Worm (Caenorhabditis elegans) whole organism, L1 larva: Measurements from ENCODE around the gene mrpl-16.
A peak's percentile ranks its signal among the peaks of the same experiment; 100 is the strongest.

ENCODE experiments used
- F16B12.6 ChIP-seq: fragments of 150-350 bp; optimal IDR thresholded peaks from 2 replicates; lab custom pipeline; 2014; ENCODE audit warnings: missing biosample characterization, missing genetic modification characterization
- ceh-82 ChIP-seq, 3 experiments: fragments of 150-350 bp in 1 of 3; sonication (generic microtip) in 2 of 3; optimal IDR thresholded peaks; 2 replicates each; lab custom pipeline; 2014 to 2017; ENCODE audit warnings: missing biosample characterization in 3 of 3, missing genetic modification characterization in 3 of 3
- dpl-1 ChIP-seq, 3 experiments: fragments of 150-350 bp in 2 of 3; sonication (generic microtip) in 1 of 3; optimal IDR thresholded peaks; 2 replicates each; lab custom pipeline; 2014 to 2017; ENCODE audit warnings: missing biosample characterization in 3 of 3, missing genetic modification characterization in 3 of 3, missing genetic modification reagents in 3 of 3
- efl-1 ChIP-seq, 4 experiments: fragments of 150-350 bp; optimal IDR thresholded peaks in 3 of 4; peaks in 1 of 4; 1 replicate in 1 of 4; 2 replicates in 3 of 4; lab custom pipeline; 2014; ENCODE audit warnings: missing biosample characterization in 2 of 4, missing genetic modification characterization in 2 of 4, missing genetic modification reagents in 2 of 4
- efl-3 ChIP-seq: fragments of 200-800 bp; sonication (Bioruptor generic); optimal IDR thresholded peaks from 2 replicates; lab custom pipeline; 2018; ENCODE audit warnings: mild to moderate bottlenecking, missing genetic modification characterization, missing compliant biosample characterization
- fkh-8 ChIP-seq: sonication (generic microtip); optimal IDR thresholded peaks from 2 replicates; lab custom pipeline; 2016; ENCODE audit warnings: mild to moderate bottlenecking, missing genetic modification characterization, missing compliant biosample characterization
- lin-39 ChIP-seq: fragments of 150-350 bp; optimal IDR thresholded peaks from 2 replicates; lab custom pipeline; 2014; ENCODE audit warnings: missing biosample characterization, missing genetic modification reagents, missing genetic modification characterization
- mep-1 ChIP-seq: fragments of 150-350 bp; optimal IDR thresholded peaks from 2 replicates; lab custom pipeline; 2014; ENCODE audit warnings: missing biosample characterization, missing genetic modification characterization
- nhr-12 ChIP-seq: sonication (generic microtip); optimal IDR thresholded peaks from 2 replicates; lab custom pipeline; 2017; ENCODE audit warnings: missing biosample characterization, missing genetic modification characterization
- nhr-77 ChIP-seq: fragments of 150-350 bp; optimal IDR thresholded peaks from 2 replicates; lab custom pipeline; 2014; ENCODE audit warnings: missing biosample characterization, missing genetic modification characterization
- snpc-4 ChIP-seq: fragments of 150-350 bp; optimal IDR thresholded peaks from 2 replicates; lab custom pipeline; 2014; ENCODE audit warnings: missing biosample characterization, missing genetic modification characterization
- snu-23 ChIP-seq: sonication (generic microtip); optimal IDR thresholded peaks from 2 replicates; lab custom pipeline; 2016; ENCODE audit warnings: missing genetic modification characterization, missing compliant biosample characterization
- zag-1 ChIP-seq: fragments of 150-350 bp; optimal IDR thresholded peaks from 2 replicates; lab custom pipeline; 2014; ENCODE audit warnings: missing biosample characterization, missing genetic modification characterization
- ztf-11 ChIP-seq, 2 experiments: sonication (generic microtip); optimal IDR thresholded peaks; 2 replicates each; lab custom pipeline; 2016 to 2017; ENCODE audit warnings: missing genetic modification characterization in 2 of 2, missing biosample characterization in 1 of 2, missing compliant biosample characterization in 1 of 2

DNA sequence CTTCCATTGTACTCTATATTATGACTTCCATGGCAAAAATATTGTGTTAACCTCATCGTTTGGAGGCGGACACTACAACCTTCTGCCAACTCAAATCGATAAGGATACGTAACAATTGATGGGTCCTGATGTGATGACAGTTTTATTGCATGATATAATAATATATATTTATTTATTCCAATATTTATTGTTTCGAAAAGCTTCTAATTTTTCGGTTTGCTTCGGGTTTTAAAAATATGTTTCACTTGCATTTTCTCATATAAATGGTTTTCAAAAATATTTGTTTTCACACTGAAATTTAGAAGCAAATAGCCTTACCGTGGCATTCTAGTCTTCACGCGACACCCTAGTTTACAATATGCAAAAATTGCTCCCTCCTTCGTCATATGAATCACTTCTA, 2.5 kb downstream of the mrpl-16 start, which contains the start of gene T04A8.13:
- no peak for TF ChIP-seq fkh-8 (tag; lab: Kevin White, UChicago)
- no peak for TF ChIP-seq snu-23 (GFP tag; lab: Kevin White, UChicago)
- no peak for TF ChIP-seq dpl-1 (GFP tag; optimal IDR thresholded peaks at IDR 0.05; lab: Kevin White, UChicago)
- no peak for TF ChIP-seq zag-1 (tag; lab: Kevin White, UChicago)
- TF ChIP-seq efl-1 (optimal IDR thresholded peaks at IDR 0.05; lab: Kevin White, UChicago) = no peak
- TF ChIP-seq efl-1 (GFP tag; optimal IDR thresholded peaks at IDR 0.05 in 1 of 2; lab: Kevin White, UChicago) = peak in 1 of 2 experiments; percentile 2
- no peak for TF ChIP-seq mep-1 (tag; lab: Kevin White, UChicago)
- no peak for TF ChIP-seq ceh-82 (tag; optimal IDR thresholded peaks at IDR 0.05; lab: Kevin White, UChicago)
- no peak for TF ChIP-seq efl-3 (GFP tag; lab: Kevin White, UChicago)
- no peak for TF ChIP-seq nhr-77
- TF ChIP-seq ztf-11 (tag; optimal IDR thresholded peaks at IDR 0.05; lab: Kevin White, UChicago) = no peak
- TF ChIP-seq F16B12.6 (tag; lab: Kevin White, UChicago) = no peak
- TF ChIP-seq nhr-12 = no peak
- no peak for TF ChIP-seq snpc-4 (tag; lab: Kevin White, UChicago)
- no peak for TF ChIP-seq lin-39 (tag; lab: Kevin White, UChicago)
